Fruit fly (Drosophila melanogaster): ENCODE measurements around the gene CG10508.

The CG10508 gene

DNA sequence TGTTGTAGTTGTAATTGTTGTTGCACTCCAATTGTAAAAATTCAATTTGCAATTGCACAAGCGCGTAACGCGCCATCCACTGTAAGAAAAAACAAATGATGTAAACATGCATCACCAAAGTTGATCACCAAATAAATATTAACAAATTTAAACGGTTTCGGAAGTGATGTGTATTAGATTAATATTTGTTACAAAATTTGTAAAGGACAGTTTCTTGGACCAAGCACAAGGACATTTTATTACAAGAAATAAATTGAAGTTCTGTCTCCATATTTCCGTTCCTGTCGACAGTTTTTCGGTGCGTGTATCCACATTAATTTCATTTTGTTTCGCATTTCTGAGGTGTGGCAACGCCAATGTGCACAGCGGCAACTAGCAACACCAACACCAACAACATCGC, 19.7 kb downstream of the CG10508 start:
- TF ChIP-seq CG8478 (optimal IDR thresholded peaks at IDR 0.05) (no peak), CTCF (optimal IDR thresholded peaks at IDR 0.05) (no peak)

DNA sequence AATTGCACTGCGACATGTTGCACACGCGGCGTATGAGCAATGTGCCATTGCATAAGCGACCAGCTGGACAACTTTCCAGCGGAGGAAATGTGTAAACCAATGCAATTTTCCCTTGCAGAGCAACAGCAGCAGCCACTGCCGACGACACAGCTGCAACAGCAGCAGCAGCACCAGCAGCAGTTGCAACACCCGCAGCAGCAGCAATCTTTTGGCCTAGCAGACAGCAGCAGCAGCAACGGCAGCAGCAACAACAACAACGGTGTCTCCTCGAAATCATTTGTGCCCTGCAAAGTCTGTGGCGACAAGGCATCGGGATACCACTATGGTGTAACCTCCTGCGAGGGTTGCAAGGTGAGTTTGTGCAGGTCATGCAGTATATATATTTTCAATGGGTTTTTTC, 20.7 kb downstream of the CG10508 start:
- TF ChIP-seq CG8478 (optimal IDR thresholded peaks at IDR 0.05), result no peak
- TF ChIP-seq CTCF (optimal IDR thresholded peaks at IDR 0.05), result no peak

DNA sequence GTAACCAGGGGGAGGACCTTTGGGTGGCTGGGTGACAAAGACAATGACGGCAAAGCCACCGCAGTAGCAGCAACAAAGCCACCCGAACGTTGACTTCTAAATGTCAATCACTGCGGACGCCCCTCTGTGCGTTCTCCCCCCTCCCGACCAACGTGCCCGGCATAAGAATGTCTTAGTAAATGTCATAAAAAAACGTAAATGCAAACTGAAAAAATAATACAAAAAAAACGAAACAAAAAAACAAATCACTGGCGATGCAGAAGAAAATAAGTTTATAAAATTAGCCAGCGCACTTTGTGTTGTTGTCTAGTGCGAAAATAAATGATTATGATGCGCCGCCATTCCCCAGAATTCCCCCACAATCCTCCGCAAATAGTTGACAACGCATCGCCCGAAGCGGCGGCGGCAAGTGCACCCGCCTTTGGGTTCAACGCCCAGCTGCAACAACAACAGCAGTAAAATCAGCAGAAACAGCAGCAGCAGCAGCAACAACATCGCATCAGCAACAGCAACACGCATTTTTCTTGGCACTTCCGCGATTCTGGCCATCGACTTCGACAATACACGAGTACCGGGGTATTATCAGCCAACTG, 27.0 kb downstream of the CG10508 start:
- no peak for TF ChIP-seq CG8478 (optimal IDR thresholded peaks at IDR 0.05)
- TF ChIP-seq CTCF (optimal IDR thresholded peaks at IDR 0.05), result no peak

DNA sequence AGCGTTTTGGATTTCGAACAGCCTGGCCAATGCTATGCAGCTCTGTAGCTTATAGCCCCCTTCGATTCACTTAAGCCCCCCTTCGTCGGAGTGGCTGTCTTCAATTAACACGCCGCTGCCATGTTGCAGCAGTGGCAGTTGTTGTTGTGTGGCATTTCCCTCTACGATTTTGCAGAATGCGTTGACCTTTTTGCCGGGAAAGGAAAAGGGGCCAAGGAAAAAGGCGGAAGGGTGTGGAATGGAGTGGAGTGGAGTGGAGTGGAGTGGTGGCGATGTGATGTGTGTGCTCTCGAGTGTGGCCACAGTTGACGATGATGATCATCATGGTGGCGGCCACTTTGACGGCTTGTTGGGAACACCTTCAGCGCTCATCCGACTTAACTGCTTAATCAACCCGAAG, 28.4 kb downstream of the CG10508 start:
- TF ChIP-seq CG8478 (optimal IDR thresholded peaks at IDR 0.05), result no peak
- no peak for TF ChIP-seq CTCF (optimal IDR thresholded peaks at IDR 0.05)

dm6 chr3L:21239999-21240509, 30.0 kb downstream of the CG10508 start:
- TF ChIP-seq CG8478 (optimal IDR thresholded peaks at IDR 0.05), result no peak
- TF ChIP-seq CTCF (optimal IDR thresholded peaks at IDR 0.05), result no peak

DNA sequence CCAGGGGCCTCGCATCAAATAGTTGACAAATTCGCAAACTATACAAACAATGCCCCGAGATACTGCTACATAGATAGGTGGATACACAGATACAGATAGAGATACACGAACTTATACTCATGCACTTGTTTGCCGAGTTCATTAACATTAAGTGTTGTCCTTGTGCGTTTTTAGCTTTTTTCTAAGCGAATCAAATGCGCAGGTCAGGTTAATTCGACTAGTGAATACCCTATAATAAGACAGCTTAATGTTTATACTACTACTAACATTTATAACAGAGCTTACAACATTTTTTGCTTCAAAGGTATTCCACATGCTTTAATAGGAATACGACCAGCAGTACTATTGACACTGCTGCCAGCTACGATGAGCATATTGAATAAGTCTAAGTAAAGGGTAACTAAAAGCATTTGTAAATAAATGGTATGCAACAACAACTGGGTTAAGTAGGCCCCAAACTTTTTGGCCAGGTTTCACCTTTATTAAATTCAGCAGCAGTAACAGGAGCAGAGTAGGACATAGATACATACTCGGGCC, 31.5 kb downstream of the CG10508 start:
- no peak for TF ChIP-seq CTCF (optimal IDR thresholded peaks at IDR 0.05)

dm6 chr3L:21242958-21243357, 32.9 kb downstream of the CG10508 start:
- TF ChIP-seq CG8478 (optimal IDR thresholded peaks at IDR 0.05) (no peak), CTCF (optimal IDR thresholded peaks at IDR 0.05) (no peak)

DNA sequence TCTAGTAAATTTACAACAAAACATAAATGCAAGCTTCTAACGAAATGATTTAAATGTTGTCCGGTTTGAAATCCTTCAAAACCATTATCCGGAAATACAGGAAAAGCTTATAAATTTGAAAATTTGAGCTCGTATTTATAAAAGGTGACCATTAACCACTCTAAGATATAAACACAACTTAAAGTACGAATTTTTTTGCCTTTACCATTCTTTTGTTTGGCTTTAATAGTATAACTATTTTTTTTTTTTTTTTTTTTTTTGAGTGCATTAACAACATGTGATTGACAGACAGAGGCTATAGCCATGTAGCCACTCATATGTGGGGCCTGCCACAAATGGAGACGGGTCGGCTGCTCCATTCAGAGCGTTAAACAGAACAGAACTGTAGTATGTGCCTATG, 33.4 kb downstream of the CG10508 start:
- TF ChIP-seq CTCF (optimal IDR thresholded peaks at IDR 0.05) (no peak), CG8478 (optimal IDR thresholded peaks at IDR 0.05) (no peak)

- no peak for TF ChIP-seq CG8478 (optimal IDR thresholded peaks at IDR 0.05)
- no peak for TF ChIP-seq CTCF (optimal IDR thresholded peaks at IDR 0.05)
Observed at dm6 chr3L:21251381-21251780, 41.4 kb downstream of the CG10508 start.

dm6 chr3L:21252525-21252924, 42.5 kb downstream of the CG10508 start:
- TF ChIP-seq CTCF (optimal IDR thresholded peaks at IDR 0.05) (no peak), CG8478 (optimal IDR thresholded peaks at IDR 0.05) (no peak)

DNA sequence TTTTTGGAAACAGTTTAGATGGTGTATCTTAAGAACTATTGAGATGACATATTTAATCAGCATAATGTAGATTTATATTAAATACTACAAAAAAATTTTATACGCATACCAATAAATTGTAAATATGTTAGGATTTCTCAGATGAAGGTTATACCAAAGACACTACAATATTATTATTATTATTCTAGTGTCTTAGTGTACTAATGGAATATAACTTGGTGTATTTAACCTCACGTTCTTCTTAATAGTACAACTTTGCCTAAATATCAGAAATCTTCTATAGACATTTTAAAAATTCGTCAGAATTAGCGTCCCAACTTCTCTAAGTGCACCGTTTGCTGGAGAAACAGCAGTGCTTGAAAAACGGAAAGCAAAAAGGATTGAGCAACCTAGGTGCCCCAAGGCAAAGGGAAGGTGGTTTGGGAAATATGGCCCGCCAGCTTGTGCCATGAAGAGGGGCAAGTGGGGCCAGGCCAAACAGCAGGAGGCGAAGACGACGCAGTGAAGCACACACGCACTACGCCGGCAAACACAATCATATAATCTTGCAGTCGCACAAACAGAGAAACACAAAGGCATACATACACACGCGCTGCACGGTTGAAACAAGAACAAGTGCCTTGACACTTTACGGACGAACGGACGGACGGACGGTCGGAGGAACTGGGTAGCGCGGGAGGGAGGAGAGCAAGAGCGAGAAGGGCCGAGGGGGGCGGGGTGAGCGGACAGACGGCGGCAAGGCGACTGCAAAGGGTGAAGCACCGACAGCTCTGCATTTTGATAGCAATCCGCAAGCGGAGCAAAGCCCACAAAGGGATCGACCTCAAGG, 43.1 kb downstream of the CG10508 start:
- no peak for TF ChIP-seq CTCF (optimal IDR thresholded peaks at IDR 0.05)
- TF ChIP-seq CG8478 (optimal IDR thresholded peaks at IDR 0.05), result no peak

DNA sequence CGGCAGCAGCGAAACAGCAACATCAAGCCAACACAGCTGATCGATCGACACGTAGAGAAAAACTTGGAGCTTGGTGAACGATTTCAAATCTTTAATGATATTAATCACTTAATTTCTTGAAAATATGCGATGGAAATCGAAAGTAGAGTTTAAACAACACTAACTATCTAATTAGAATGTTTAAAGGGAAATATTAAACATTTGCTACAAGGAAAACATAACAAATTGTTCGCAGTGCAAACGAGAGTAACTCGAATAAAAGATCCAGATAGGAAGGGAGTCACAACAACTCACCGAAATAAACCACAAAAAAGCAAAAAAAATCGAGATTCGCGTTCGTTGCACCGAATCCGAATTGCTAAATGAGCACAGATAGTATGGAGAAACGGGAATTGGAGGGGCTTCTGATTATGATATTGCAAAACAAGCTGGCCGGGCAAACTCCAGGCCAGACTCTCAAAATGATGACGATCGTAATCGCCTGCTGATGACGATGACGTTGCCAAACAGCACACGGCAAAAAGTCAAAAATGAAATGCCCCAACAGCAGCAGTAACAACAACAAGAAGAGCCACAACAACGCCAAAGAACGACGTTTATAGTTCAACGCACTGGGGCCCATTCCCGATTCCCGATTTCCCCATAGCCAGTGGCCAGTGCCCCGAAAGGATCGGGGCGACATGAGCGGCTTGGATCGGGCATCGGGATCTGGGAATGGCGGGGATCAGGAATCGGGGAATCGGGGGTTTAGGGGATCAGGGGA, 43.9 kb downstream of the CG10508 start:
- no peak for TF ChIP-seq CG8478 (optimal IDR thresholded peaks at IDR 0.05)
- no peak for TF ChIP-seq CTCF (optimal IDR thresholded peaks at IDR 0.05)

dm6 chr3L:21254524-21254972, 44.5 kb downstream of the CG10508 start:
- no peak for TF ChIP-seq CTCF (optimal IDR thresholded peaks at IDR 0.05)
- TF ChIP-seq CG8478 (optimal IDR thresholded peaks at IDR 0.05), result no peak

- TF ChIP-seq CG8478 (optimal IDR thresholded peaks at IDR 0.05), result no peak
- no peak for TF ChIP-seq CTCF (optimal IDR thresholded peaks at IDR 0.05)
Observed at dm6 chr3L:21256062-21257023, 46.3 kb downstream of the CG10508 start.
